In the genomic region with DNA sequence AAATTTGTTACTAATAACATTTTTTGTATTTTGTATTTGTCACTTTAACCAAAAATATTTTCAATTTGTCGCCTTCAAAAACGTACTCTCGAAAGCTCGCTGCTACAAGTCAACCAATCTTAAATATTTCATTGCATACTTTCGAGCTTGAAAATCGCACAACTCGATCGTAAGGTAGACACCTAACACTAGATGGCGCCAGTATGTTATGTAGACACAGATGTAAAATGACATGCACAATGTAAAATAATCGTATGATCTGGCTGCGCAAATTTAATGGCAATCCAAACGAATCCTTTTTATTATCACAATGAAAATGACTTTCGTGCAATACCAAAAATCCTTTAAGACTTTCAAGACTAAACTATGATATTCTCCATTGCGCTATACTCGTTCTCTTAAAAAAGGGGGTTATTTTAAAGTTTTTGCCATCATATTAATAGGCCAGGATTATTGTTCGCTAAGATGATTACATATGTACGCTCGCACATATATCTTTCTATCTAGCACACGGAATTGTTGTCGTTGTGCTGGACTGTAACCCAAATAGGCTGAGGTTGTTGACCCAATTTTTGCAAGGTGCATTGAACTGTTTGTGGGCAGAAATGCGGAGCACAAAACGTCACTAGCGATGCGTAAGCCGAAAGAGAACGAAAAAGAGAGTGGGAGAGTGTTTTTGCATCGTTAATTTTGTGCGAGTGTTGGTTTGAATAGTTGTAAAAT, we compare ENCODE assay signal across 2 fruit fly cellular contexts.
TF ChIP-seq lines count a peak whose summit lies in the region.

No protein-coding gene starts in this region.

TF ChIP-seq in whole organism, embryonic, 481 proteins besides CTCF, POLR2A, EP300 and RAD21 (continued from another document and continues in another):
- TF ChIP-seq vvl (GFP tag; IDR thresholded peaks at IDR 0.05; lab: Robert Waterston, UW) (peak; percentile 63), CG1529 (GFP tag; optimal IDR thresholded peaks at IDR 0.05; lab: Kevin White, UChicago) (peak; percentile 67), Dfd (GFP tag; optimal IDR thresholded peaks at IDR 0.05; lab: Kevin White, UChicago) (no peak), CG1792 (GFP tag; optimal IDR thresholded peaks at IDR 0.05; lab: Kevin White, UChicago) (peak; percentile 59), sna (GFP tag; IDR thresholded peaks at IDR 0.05; lab: Robert Waterston, UW; ENCODE audit: partially characterized antibody) (no peak), zfh1 (GFP tag; IDR thresholded peaks at IDR 0.05; lab: Robert Waterston, UW) (peak; percentile 55; the same call in 1 of the 3 replicates), CG9932 (GFP tag; IDR thresholded peaks at IDR 0.05; lab: Robert Waterston, UW) (peak; percentile 54), crc (GFP tag; optimal IDR thresholded peaks at IDR 0.05; lab: Kevin White, UChicago) (peak; percentile 63), onecut (GFP tag; IDR thresholded peaks at IDR 0.05; lab: Robert Waterston, UW) (peak; percentile 77), Fer1 (GFP tag; optimal IDR thresholded peaks at IDR 0.05; lab: Kevin White, UChicago) (peak; percentile 83), slbo (GFP tag; IDR thresholded peaks at IDR 0.05; lab: Robert Waterston, UW) (peak; percentile 69), CG7839 (tag; optimal IDR thresholded peaks at IDR 0.05; lab: Kevin White, UChicago) (peak; percentile 67), TFAM (GFP tag; optimal IDR thresholded peaks at IDR 0.05; lab: Kevin White, UChicago) (peak; percentile 11), CG17612 (GFP tag; IDR thresholded peaks at IDR 0.05; lab: Robert Waterston, UW) (peak; percentile 42; the same call in 1 of the 2 replicates), D19B (GFP tag; optimal IDR thresholded peaks at IDR 0.05; lab: Kevin White, UChicago) (no peak), CG12391 (tag; optimal IDR thresholded peaks at IDR 0.05; lab: Kevin White, UChicago) (peak; percentile 61), p53 (GFP tag; optimal IDR thresholded peaks at IDR 0.05; lab: Kevin White, UChicago) (peak; percentile 51), Tbp (GFP tag; optimal IDR thresholded peaks at IDR 0.05; lab: Kevin White, UChicago) (no peak), HHEX (GFP tag; optimal IDR thresholded peaks at IDR 0.05; lab: Kevin White, UChicago) (peak; percentile 75), fd3F (GFP tag; optimal IDR thresholded peaks at IDR 0.05; lab: Kevin White, UChicago) (peak; percentile 38), Sry-δ (GFP tag; optimal IDR thresholded peaks at IDR 0.05; lab: Kevin White, UChicago) (peak; percentile 38), CG10267 (tag; optimal IDR thresholded peaks at IDR 0.05; lab: Kevin White, UChicago) (peak; percentile 68), dmrt99B (tag; optimal IDR thresholded peaks at IDR 0.05; lab: Kevin White, UChicago) (peak; percentile 41), ERR (GFP tag; optimal IDR thresholded peaks at IDR 0.05; lab: Kevin White, UChicago) (peak; percentile 7), CG6272 (GFP tag; IDR thresholded peaks at IDR 0.05; lab: Robert Waterston, UW) (0 out of 2 replicates have a peak, but pooled peaks have one; percentile 10), Mes4 (GFP tag; optimal IDR thresholded peaks at IDR 0.05; lab: Kevin White, UChicago) (peak; percentile 75), CG1602 (GFP tag; optimal IDR thresholded peaks at IDR 0.05; lab: Kevin White, UChicago) (peak; percentile 21), Max (GFP tag; optimal IDR thresholded peaks at IDR 0.05; lab: Kevin White, UChicago) (peak; percentile 51), CG15073 (GFP tag; optimal IDR thresholded peaks at IDR 0.05; lab: Kevin White, UChicago) (no peak), peb (GFP tag; IDR thresholded peaks at IDR 0.05; lab: Robert Waterston, UW) (0 out of 2 replicates have a peak, but pooled peaks have one; percentile 15), CG12659 (GFP tag; optimal IDR thresholded peaks at IDR 0.05; lab: Kevin White, UChicago) (peak; percentile 73), Lim3 (GFP tag; IDR thresholded peaks at IDR 0.05; lab: Robert Waterston, UW) (no peak), CG11504 (tag; optimal IDR thresholded peaks at IDR 0.05; lab: Kevin White, UChicago) (peak; percentile 84), caup (GFP tag; optimal IDR thresholded peaks at IDR 0.05; lab: Kevin White, UChicago; ENCODE audit: severe bottlenecking) (peak; percentile 84), bowl (GFP tag; IDR thresholded peaks at IDR 0.05; lab: Robert Waterston, UW) (0 out of 2 replicates have a peak, but pooled peaks have one; percentile 12), nau (GFP tag; optimal IDR thresholded peaks at IDR 0.05; lab: Kevin White, UChicago) (peak; percentile 56), CG2712 (tag; optimal IDR thresholded peaks at IDR 0.05; lab: Kevin White, UChicago) (peak; percentile 74), gfzf (GFP tag; optimal IDR thresholded peaks at IDR 0.05; lab: Kevin White, UChicago) (no peak), CG2199 (GFP tag; IDR thresholded peaks at IDR 0.05; lab: Robert Waterston, UW) (peak; percentile 92), twi (tag; optimal IDR thresholded peaks at IDR 0.05; lab: Kevin White, UChicago) (peak; percentile 24), tx (GFP tag; optimal IDR thresholded peaks at IDR 0.05; lab: Kevin White, UChicago) (peak; percentile 34), CG12299 (tag; optimal IDR thresholded peaks at IDR 0.05; lab: Kevin White, UChicago) (peak; percentile 42), cg (GFP tag; optimal IDR thresholded peaks at IDR 0.05; lab: Kevin White, UChicago) (no peak), CG14710 (tag; optimal IDR thresholded peaks at IDR 0.05; lab: Kevin White, UChicago) (peak; percentile 66), CG31365 (tag; optimal IDR thresholded peaks at IDR 0.05; lab: Kevin White, UChicago) (peak; percentile 65), CG32772 (GFP tag; IDR thresholded peaks at IDR 0.05; lab: Robert Waterston, UW) (peak; percentile 32; the same call in 1 of the 2 replicates), CG3281 (GFP tag; optimal IDR thresholded peaks at IDR 0.05; lab: Kevin White, UChicago) (peak; percentile 70), abd-A (tag; optimal IDR thresholded peaks at IDR 0.05; lab: Kevin White, UChicago) (no peak), lmd (GFP tag; IDR thresholded peaks at IDR 0.05; lab: Robert Waterston, UW) (peak; percentile 27; the same call in 1 of the 2 replicates), CG8388 (GFP tag; optimal IDR thresholded peaks at IDR 0.05; lab: Kevin White, UChicago) (peak; percentile 61), odd (GFP tag; optimal IDR thresholded peaks at IDR 0.05; lab: Kevin White, UChicago) (peak; percentile 65), CG13287 (GFP tag; IDR thresholded peaks at IDR 0.05; lab: Robert Waterston, UW; ENCODE audit: partially characterized antibody) (peak; percentile 66), HmgD (GFP tag; optimal IDR thresholded peaks at IDR 0.05; lab: Kevin White, UChicago) (peak; percentile 60), repo (GFP tag; optimal IDR thresholded peaks at IDR 0.05; lab: Kevin White, UChicago) (peak; percentile 68), CG11695 (GFP tag; IDR thresholded peaks at IDR 0.05; lab: Robert Waterston, UW) (peak; percentile 41; the same call in 1 of the 3 replicates), lola (GFP tag; optimal IDR thresholded peaks at IDR 0.05; lab: Kevin White, UChicago) (peak in 1 of 3 experiments; percentile 34), pum (GFP tag; optimal IDR thresholded peaks at IDR 0.05; lab: Kevin White, UChicago) (peak; percentile 60), CG4707 (GFP tag; optimal IDR thresholded peaks at IDR 0.05; lab: Kevin White, UChicago) (peak; percentile 75), disco-r (GFP tag; optimal IDR thresholded peaks at IDR 0.05; lab: Kevin White, UChicago) (peak; percentile 65)

TF ChIP-seq in whole organism, prepupa, 60 proteins besides CTCF, POLR2A, EP300 and RAD21 (continued from another document):
- TF ChIP-seq vri (GFP tag; optimal IDR thresholded peaks at IDR 0.05; lab: Kevin White, UChicago) (peak; percentile 44), Sox15 (GFP tag; optimal IDR thresholded peaks at IDR 0.05; lab: Kevin White, UChicago) (no peak), ss (GFP tag; optimal IDR thresholded peaks at IDR 0.05; lab: Kevin White, UChicago) (no peak), CG15336 (GFP tag; IDR thresholded peaks at IDR 0.05; lab: Robert Waterston, UW) (no peak), CG8319 (GFP tag; optimal IDR thresholded peaks at IDR 0.05; lab: Kevin White, UChicago) (peak; percentile 1), CG31627 (GFP tag; optimal IDR thresholded peaks at IDR 0.05; lab: Kevin White, UChicago) (peak; percentile 53), fd59A (GFP tag; optimal IDR thresholded peaks at IDR 0.05; lab: Kevin White, UChicago) (no peak), CG16779 (tag; optimal IDR thresholded peaks at IDR 0.05; lab: Kevin White, UChicago) (no peak), CG11294 (GFP tag; IDR thresholded peaks at IDR 0.05; lab: Robert Waterston, UW) (no peak), net (GFP tag; optimal IDR thresholded peaks at IDR 0.05; lab: Kevin White, UChicago) (no peak), Ets21C (GFP tag; optimal IDR thresholded peaks at IDR 0.05; lab: Kevin White, UChicago) (peak; percentile 22), Ets96B (tag; optimal IDR thresholded peaks at IDR 0.05; lab: Kevin White, UChicago) (peak; percentile 6), Gug (GFP tag; IDR thresholded peaks at IDR 0.05; lab: Robert Waterston, UW) (no peak)
